Fruit fly (Drosophila melanogaster): ENCODE data around the gene Efa6.

The Efa6 gene

dm6 chr3R:22625514-22626333 lies 38.2 kb downstream of the Efa6 start (continued):
- TF ChIP-seq CG15514 (GFP tag; optimal IDR thresholded peaks at IDR 0.05) (no peak), ac (GFP tag; optimal IDR thresholded peaks at IDR 0.05) (no peak), nau (GFP tag; optimal IDR thresholded peaks at IDR 0.05) (peak; percentile 32), Stat92E (GFP tag; optimal IDR thresholded peaks at IDR 0.05) (peak in 1 of 3 experiments; percentile 86), tgo (GFP tag; IDR thresholded peaks at IDR 0.05) (0 out of 3 replicates have a peak, but pooled peaks have one; percentile 25), emc (GFP tag; optimal IDR thresholded peaks at IDR 0.05) (no peak), otp (GFP tag; IDR thresholded peaks at IDR 0.05) (0 out of 3 replicates have a peak, but pooled peaks have one; percentile 16), CG6791 (GFP tag; IDR thresholded peaks at IDR 0.05; ENCODE audit: partially characterized antibody) (no peak), Jarid2 (GFP tag; optimal IDR thresholded peaks at IDR 0.05) (no peak), CoRest (tag; optimal IDR thresholded peaks at IDR 0.05) (peak; percentile 32), tio (GFP tag; optimal IDR thresholded peaks at IDR 0.05) (peak; percentile 56), Aef1 (GFP tag; IDR thresholded peaks at IDR 0.05) (0 out of 3 replicates have a peak, but pooled peaks have one; percentile 20), CG10979 (tag; optimal IDR thresholded peaks at IDR 0.05) (peak; percentile 74), maf-S (GFP tag; optimal IDR thresholded peaks at IDR 0.05) (no peak), phol (tag; optimal IDR thresholded peaks at IDR 0.05) (peak; percentile 60), Hand (GFP tag; optimal IDR thresholded peaks at IDR 0.05) (no peak), vvl (GFP tag; IDR thresholded peaks at IDR 0.05) (peak; percentile 23; the same call in 1 of the 2 replicates), ase (GFP tag; IDR thresholded peaks at IDR 0.05) (no peak), CG2120 (GFP tag; optimal IDR thresholded peaks at IDR 0.05) (peak; percentile 37), CG2678 (tag; optimal IDR thresholded peaks at IDR 0.05) (peak; percentile 73), ind (GFP tag; optimal IDR thresholded peaks at IDR 0.05) (peak; percentile 16), CG14441 (GFP tag; IDR thresholded peaks at IDR 0.05) (no peak), caup (GFP tag; optimal IDR thresholded peaks at IDR 0.05; ENCODE audit: severe bottlenecking) (peak; percentile 15), CG10209 (GFP tag; optimal IDR thresholded peaks at IDR 0.05) (peak; percentile 24), sd (tag; optimal IDR thresholded peaks at IDR 0.05) (peak; percentile 63), dpn (GFP tag; optimal IDR thresholded peaks at IDR 0.05) (peak in 1 of 2 experiments; percentile 13), CG4820 (GFP tag; optimal IDR thresholded peaks at IDR 0.05) (peak; percentile 11), CkIIα-i1 (GFP tag; IDR thresholded peaks at IDR 0.05) (no peak), lab (GFP tag; optimal IDR thresholded peaks at IDR 0.05) (peak; percentile 11), CG11696 (GFP tag; IDR thresholded peaks at IDR 0.05) (peak; percentile 70), klu (GFP tag; IDR thresholded peaks at IDR 0.05) (no peak), CG6813 (GFP tag; optimal IDR thresholded peaks at IDR 0.05) (peak; percentile 8), CG8924 (tag; optimal IDR thresholded peaks at IDR 0.05) (peak; percentile 65), CG11504 (tag; optimal IDR thresholded peaks at IDR 0.05) (peak; percentile 76), crc (GFP tag; optimal IDR thresholded peaks at IDR 0.05) (no peak), CG18764 (GFP tag; optimal IDR thresholded peaks at IDR 0.05) (peak; percentile 6), D19A (tag; optimal IDR thresholded peaks at IDR 0.05) (peak; percentile 60), CG18619 (GFP tag; optimal IDR thresholded peaks at IDR 0.05) (peak; percentile 41), CG2199 (GFP tag; IDR thresholded peaks at IDR 0.05) (peak; percentile 72; the same call in 2 of the 3 replicates), bcd (GFP tag; optimal IDR thresholded peaks at IDR 0.05) (peak; percentile 54), CHES-1-like (GFP tag; optimal IDR thresholded peaks at IDR 0.05) (no peak), Sox102F (GFP tag; optimal IDR thresholded peaks at IDR 0.05) (peak; percentile 60), gsb-n (tag; optimal IDR thresholded peaks at IDR 0.05) (peak; percentile 5), CG30403 (GFP tag; optimal IDR thresholded peaks at IDR 0.05) (peak; percentile 63), schlank (tag; optimal IDR thresholded peaks at IDR 0.05) (no peak), gem (tag; optimal IDR thresholded peaks at IDR 0.05) (peak; percentile 77), ham (GFP tag; IDR thresholded peaks at IDR 0.05) (no peak)
